Fruit fly (Drosophila melanogaster): ENCODE measurements around the gene CG15715.

CG15715 gene

dm6 chr3L:15825493-15826209 is 11.6 kb downstream of the CG15715 start (continued):
- no peak for TF ChIP-seq CG10959 (GFP tag; IDR thresholded peaks at IDR 0.05)
- TF ChIP-seq klu (GFP tag; IDR thresholded peaks at IDR 0.05), result no peak
- no peak for TF ChIP-seq CG9609 (GFP tag; optimal IDR thresholded peaks at IDR 0.05)
- TF ChIP-seq seq (GFP tag; IDR thresholded peaks at IDR 0.05), result peak; percentile 14; the same call in 1 of the 2 replicates

- TF ChIP-seq pnt (GFP tag; optimal IDR thresholded peaks at IDR 0.05) (no peak), salm (tag; optimal IDR thresholded peaks at IDR 0.05) (no peak), Dp (GFP tag; optimal IDR thresholded peaks at IDR 0.05) (no peak), Scr (GFP tag; IDR thresholded peaks at IDR 0.05; ENCODE audit: partially characterized antibody) (no peak), CG10565 (GFP tag; optimal IDR thresholded peaks at IDR 0.05) (no peak), MBD-R2 (GFP tag; IDR thresholded peaks at IDR 0.05) (no peak), fd64A (GFP tag; optimal IDR thresholded peaks at IDR 0.05) (no peak), tna (GFP tag; IDR thresholded peaks at IDR 0.05; ENCODE audit: partially characterized antibody) (no peak), Dek (tag; optimal IDR thresholded peaks at IDR 0.05) (no peak), rib (GFP tag; IDR thresholded peaks at IDR 0.05) (no peak), B-H2 (GFP tag; optimal IDR thresholded peaks at IDR 0.05) (no peak), CG6654 (GFP tag; optimal IDR thresholded peaks at IDR 0.05) (no peak), maf-S (GFP tag; optimal IDR thresholded peaks at IDR 0.05) (no peak), CG14710 (tag; optimal IDR thresholded peaks at IDR 0.05) (no peak), CG4404 (GFP tag; IDR thresholded peaks at IDR 0.05) (no peak), MESR4 (GFP tag; optimal IDR thresholded peaks at IDR 0.05) (no peak), CG31365 (tag; optimal IDR thresholded peaks at IDR 0.05) (no peak), nom (GFP tag; optimal IDR thresholded peaks at IDR 0.05) (no peak), CG14441 (GFP tag; IDR thresholded peaks at IDR 0.05) (no peak; the same call in 1 of the 2 replicates), Spps (tag; optimal IDR thresholded peaks at IDR 0.05) (no peak), crol (GFP tag; IDR thresholded peaks at IDR 0.05) (no peak), twi (tag; optimal IDR thresholded peaks at IDR 0.05) (peak; percentile 56), gt (GFP tag; IDR thresholded peaks at IDR 0.05) (no peak), Chrac-16 (GFP tag; optimal IDR thresholded peaks at IDR 0.05) (no peak), CG10979 (tag; optimal IDR thresholded peaks at IDR 0.05) (peak; percentile 2), mam (GFP tag; optimal IDR thresholded peaks at IDR 0.05) (no peak), ken (GFP tag; IDR thresholded peaks at IDR 0.05) (0 out of 3 replicates have a peak, but pooled peaks have one; percentile 25), CHES-1-like (GFP tag; optimal IDR thresholded peaks at IDR 0.05) (no peak), Dll (GFP tag; IDR thresholded peaks at IDR 0.05; ENCODE audit: partially characterized antibody) (no peak), ash1 (GFP tag; optimal IDR thresholded peaks at IDR 0.05) (peak; percentile 1), inv (GFP tag; IDR thresholded peaks at IDR 0.05; ENCODE audit: partially characterized antibody) (0 out of 2 replicates have a peak, but pooled peaks have one; percentile 6), seq (GFP tag; IDR thresholded peaks at IDR 0.05) (no peak), CG9727 (GFP tag; optimal IDR thresholded peaks at IDR 0.05) (no peak), sob (GFP tag; IDR thresholded peaks at IDR 0.05) (no peak), jigr1 (GFP tag; IDR thresholded peaks at IDR 0.05) (no peak), CG5953 (GFP tag; IDR thresholded peaks at IDR 0.05) (no peak), bcd (GFP tag; optimal IDR thresholded peaks at IDR 0.05) (no peak), pan (optimal IDR thresholded peaks at IDR 0.05) (no peak), pan (GFP tag; optimal IDR thresholded peaks at IDR 0.05 in 1 of 2, IDR thresholded peaks at IDR 0.05 in 1 of 2) (no peak), CG2199 (GFP tag; IDR thresholded peaks at IDR 0.05) (peak; percentile 89; the same call in 2 of the 3 replicates), sens (GFP tag) (peak; percentile 24), CG17328 (GFP tag; IDR thresholded peaks at IDR 0.05) (0 out of 2 replicates have a peak, but pooled peaks have one; percentile 4), disco-r (GFP tag; optimal IDR thresholded peaks at IDR 0.05) (no peak), Dip2 (GFP tag; IDR thresholded peaks at IDR 0.05) (no peak), CG9932 (GFP tag; IDR thresholded peaks at IDR 0.05) (no peak), CG15601 (tag; optimal IDR thresholded peaks at IDR 0.05) (peak; percentile 29)
Observed at dm6 chr3L:15824537-15824936, 12.7 kb downstream of the CG15715 start.

All from whole organism, embryonic.